Worm (Caenorhabditis elegans) whole organism, young adult: ENCODE data around the gene K04E7.1.

Experiments
- F22D6.2 ChIP-seq: sonication (generic microtip); optimal IDR thresholded peaks from 2 replicates; lab custom pipeline; 2016; ENCODE audit warnings: mild to moderate bottlenecking, missing genetic modification characterization, missing compliant biosample characterization
- Y95B8A.8 ChIP-seq: fragments of 200-800 bp; sonication (Bioruptor generic); IDR thresholded peaks from 2 replicates; pipeline ENCODE4 v1.3.6; 2022; ENCODE audit warnings: missing genetic modification reagents, missing genetic modification characterization, missing compliant biosample characterization
- ama-1 ChIP-seq, 3 experiments: fragments of 150-350 bp in 1 of 3; sonication (generic microtip) in 2 of 3; optimal IDR thresholded peaks; 2 replicates each; lab custom pipeline; 2014 to 2018; ENCODE audit warnings: missing biosample characterization in 2 of 3, missing genetic modification characterization in 2 of 3, missing genetic modification reagents in 2 of 3
- hlh-26 ChIP-seq: fragments of 200-800 bp; sonication (Bioruptor generic); conservative IDR thresholded peaks from 2 replicates; pipeline ENCODE4 v1.3.6; 2022; ENCODE audit warnings: missing genetic modification reagents, missing genetic modification characterization, missing compliant biosample characterization
- lin-40 ChIP-seq: sonication (generic microtip); optimal IDR thresholded peaks from 2 replicates; lab custom pipeline; 2016; ENCODE audit warnings: missing genetic modification characterization, mild to moderate bottlenecking, missing compliant biosample characterization, missing genotype, missing genetic modification reagents
- madf-3 ChIP-seq: fragments of 200-800 bp; sonication (Bioruptor generic); IDR thresholded peaks from 2 replicates; pipeline ENCODE4 v1.3.6; 2022; ENCODE audit warnings: missing genetic modification reagents, missing genetic modification characterization, missing compliant biosample characterization
- mcd-1 ChIP-seq: fragments of 200-800 bp; sonication (Bioruptor generic); IDR thresholded peaks from 2 replicates; pipeline ENCODE4 v1.3.6; 2022; ENCODE audit warnings: missing genetic modification reagents, missing genetic modification characterization, missing compliant biosample characterization
- mel-28 ChIP-seq: sonication (generic microtip); optimal IDR thresholded peaks from 2 replicates; lab custom pipeline; 2016; ENCODE audit warnings: borderline replicate concordance, mild to moderate bottlenecking, missing genetic modification characterization, missing compliant biosample characterization
- nhr-120 ChIP-seq: fragments of 200-800 bp; sonication (Bioruptor generic); IDR thresholded peaks from 2 replicates; pipeline ENCODE4 v1.3.6; 2022; ENCODE audit warnings: missing genetic modification characterization, missing compliant biosample characterization
- pha-4 ChIP-seq: fragments of 150-350 bp; sonication (generic microtip); optimal IDR thresholded peaks from 2 replicates; lab custom pipeline; 2014; ENCODE audit warnings: missing biosample characterization, missing genetic modification reagents, missing genetic modification characterization
- tbp1 ChIP-seq: fragments of 200-800 bp; sonication (Bioruptor generic); optimal IDR thresholded peaks from 2 replicates; lab custom pipeline; 2018; ENCODE audit warnings: mild to moderate bottlenecking, missing genetic modification characterization, missing compliant biosample characterization

DNA sequence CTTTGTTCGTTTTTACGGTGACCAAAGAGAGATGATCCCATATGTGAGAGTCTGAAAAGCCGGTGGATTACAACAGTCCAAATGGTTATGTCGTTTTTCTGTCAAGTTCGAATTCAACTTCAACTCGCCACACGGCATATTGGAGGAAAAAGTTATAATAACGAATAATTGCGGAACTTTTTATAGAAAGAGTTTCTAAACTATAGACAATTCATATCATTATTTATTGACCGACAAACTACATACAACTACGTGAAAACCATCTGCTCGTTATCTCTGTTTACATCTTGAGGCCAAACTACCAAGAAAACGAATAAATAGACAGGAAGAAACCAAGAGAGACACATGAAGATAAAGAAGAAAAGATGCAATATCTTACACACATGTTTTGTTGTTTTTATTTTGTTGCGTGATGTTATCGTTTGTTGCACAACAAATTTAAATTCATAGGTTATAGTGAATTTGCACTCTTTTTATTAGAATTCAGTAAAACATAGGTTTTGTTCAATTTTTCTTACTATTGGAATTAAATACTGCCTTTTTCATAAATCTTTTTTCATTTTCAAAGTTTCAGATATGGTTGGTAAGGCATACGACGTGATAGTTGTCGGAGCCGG, 12.0 kb downstream of the K04E7.1 start, which contains the start of the genes C15B12.4 and C15B12.8:
- TF ChIP-seq nhr-120 (GFP tag; lab: Robert Waterston, UW) = no peak
- TF ChIP-seq madf-3 (GFP tag; lab: Robert Waterston, UW) = no peak
- no peak for TF ChIP-seq pha-4 (tag; lab: Kevin White, UChicago)
- TF ChIP-seq mcd-1 = no peak
- no peak for TF ChIP-seq Y95B8A.8 (GFP tag; lab: Robert Waterston, UW)
- no peak for TF ChIP-seq hlh-26 (GFP tag; lab: Robert Waterston, UW)
- TF ChIP-seq F22D6.2 (tag; lab: Kevin White, UChicago) = no peak
- no peak for TF ChIP-seq ama-1 (optimal IDR thresholded peaks at IDR 0.05; lab: Kevin White, UChicago)
- TF ChIP-seq ama-1 (GFP tag; optimal IDR thresholded peaks at IDR 0.05; lab: Kevin White, UChicago) = no peak
- no peak for TF ChIP-seq lin-40 (tag; lab: Kevin White, UChicago)
- TF ChIP-seq mel-28 (tag; lab: Kevin White, UChicago) = no peak
- no peak for TF ChIP-seq tbp1 (GFP tag; lab: Kevin White, UChicago)
